Fruit fly (Drosophila melanogaster) whole organism, prepupa: ENCODE data around the gene Set8.

Experiments used
- CG10631 ChIP-seq: fragments of 200-800 bp; sonication (Bioruptor generic); optimal IDR thresholded peaks from 2 replicates; lab custom pipeline; 2016; ENCODE audit warnings: missing biosample characterization, missing genetic modification characterization
- CG11902 ChIP-seq: fragments of 200-800 bp; sonication (Bioruptor generic); optimal IDR thresholded peaks from 3 replicates; lab custom pipeline; 2016; ENCODE audit warnings: missing biosample characterization, missing genetic modification characterization
- CG16779 ChIP-seq: fragments of 200-800 bp; sonication (Bioruptor generic); optimal IDR thresholded peaks from 3 replicates; lab custom pipeline; 2017; ENCODE audit warnings: missing biosample characterization, mild to moderate bottlenecking, missing genetic modification characterization
- CG4318 ChIP-seq: fragments of 200-800 bp; sonication (Bioruptor generic); optimal IDR thresholded peaks from 3 replicates; lab custom pipeline; 2017; ENCODE audit warnings: missing biosample characterization, mild to moderate bottlenecking, missing genetic modification characterization
- CG6792 ChIP-seq: fragments of 200-800 bp; sonication (Bioruptor generic); optimal IDR thresholded peaks from 3 replicates; lab custom pipeline; 2016; ENCODE audit warnings: missing biosample characterization, missing genetic modification characterization
- CG6808 ChIP-seq: fragments of 200-800 bp; sonication (Bioruptor generic); optimal IDR thresholded peaks from 3 replicates; lab custom pipeline; 2017; ENCODE audit warnings: missing biosample characterization, missing genetic modification characterization, mild to moderate bottlenecking, moderate library complexity, missing genetic modification reagents
- CG6854 ChIP-seq: fragments of 200-800 bp; sonication (Bioruptor generic); optimal IDR thresholded peaks from 2 replicates; lab custom pipeline; 2017; ENCODE audit warnings: missing biosample characterization, mild to moderate bottlenecking, missing genetic modification characterization
- cyc ChIP-seq: fragments of 200-800 bp; sonication (Bioruptor generic); optimal IDR thresholded peaks from 3 replicates; lab custom pipeline; 2016; ENCODE audit warnings: missing biosample characterization, missing genetic modification characterization
- fd85E ChIP-seq: fragments of 200-800 bp; sonication (Bioruptor generic); optimal IDR thresholded peaks from 3 replicates; lab custom pipeline; 2016; ENCODE audit warnings: missing biosample characterization, missing genetic modification characterization
- salr ChIP-seq, 2 experiments: fragments of 200-800 bp; sonication (Bioruptor generic); optimal IDR thresholded peaks; 3 replicates each; lab custom pipeline; 2016 to 2018; ENCODE audit warnings: missing biosample characterization in 2 of 2, missing genetic modification characterization in 2 of 2, mild to moderate bottlenecking in 1 of 2
- ss ChIP-seq, 2 experiments: fragments of 200-800 bp; sonication (Bioruptor generic); optimal IDR thresholded peaks; 2 replicates in 1 of 2; 3 replicates in 1 of 2; lab custom pipeline; 2017 to 2018; ENCODE audit warnings: mild to moderate bottlenecking in 2 of 2, missing biosample characterization in 2 of 2, missing genetic modification characterization in 2 of 2, moderate library complexity in 1 of 2

- TF ChIP-seq ss (GFP tag; optimal IDR thresholded peaks at IDR 0.05; lab: Kevin White, UChicago) = peak in 1 of 2 experiments; percentile 47
- TF ChIP-seq cyc = no peak
- TF ChIP-seq CG4318 (GFP tag; lab: Kevin White, UChicago) = no peak
- no peak for TF ChIP-seq CG6808 (GFP tag; lab: Kevin White, UChicago)
- TF ChIP-seq CG16779 (tag; lab: Kevin White, UChicago) = no peak
- no peak for TF ChIP-seq salr (GFP tag; optimal IDR thresholded peaks at IDR 0.05; lab: Kevin White, UChicago)
- no peak for TF ChIP-seq CG11902
- no peak for TF ChIP-seq fd85E (GFP tag; lab: Kevin White, UChicago)
- no peak for TF ChIP-seq CG10631 (GFP tag; lab: Kevin White, UChicago)
- TF ChIP-seq CG6854 (GFP tag; lab: Kevin White, UChicago) = no peak
- no peak for TF ChIP-seq CG6792 (GFP tag; lab: Kevin White, UChicago)
Measured at dm6 chr3R:14364156-14364555, 48.3 kb downstream of the Set8 start.
